Fruit fly (Drosophila melanogaster): ENCODE measurements around the gene CG7557.

- no peak for TF ChIP-seq rn (GFP tag; IDR thresholded peaks at IDR 0.05)
- no peak for TF ChIP-seq CG15710 (tag; optimal IDR thresholded peaks at IDR 0.05)
- TF ChIP-seq CG13204 (GFP tag; optimal IDR thresholded peaks at IDR 0.05): no peak
- no peak for TF ChIP-seq CG12605 (GFP tag; IDR thresholded peaks at IDR 0.05)
- TF ChIP-seq CG8301 (tag; optimal IDR thresholded peaks at IDR 0.05): no peak
- TF ChIP-seq CG8159 (tag; optimal IDR thresholded peaks at IDR 0.05): no peak
- TF ChIP-seq CG34367 (tag; optimal IDR thresholded peaks at IDR 0.05): no peak
- TF ChIP-seq Pif1A (GFP tag; optimal IDR thresholded peaks at IDR 0.05): no peak
- no peak for TF ChIP-seq CG9948 (tag; optimal IDR thresholded peaks at IDR 0.05)
- TF ChIP-seq Snoo (tag; optimal IDR thresholded peaks at IDR 0.05): no peak
- TF ChIP-seq D1 (tag; optimal IDR thresholded peaks at IDR 0.05): no peak
- TF ChIP-seq Pif1B (GFP tag; optimal IDR thresholded peaks at IDR 0.05): no peak
- no peak for TF ChIP-seq CG14655 (GFP tag; optimal IDR thresholded peaks at IDR 0.05)
- no peak for TF ChIP-seq fd96Ca (GFP tag; IDR thresholded peaks at IDR 0.05)
These were observed 20.1 kb upstream of the CG7557 start, which contains the start of gene CG7560 for dm6 chr3L:11424858-11425257.
